Fruit fly (Drosophila melanogaster) whole organism, embryonic: ENCODE data around the gene Swip-1.
A peak's percentile ranks its signal among the peaks of the same experiment; 100 is the strongest.

ENCODE experiments used
- ATbp ChIP-seq: fragments of 200-800 bp; sonication (Bioruptor generic); optimal IDR thresholded peaks from 2 replicates; lab custom pipeline; 2017; ENCODE audit warnings: missing biosample characterization, mild to moderate bottlenecking, missing genetic modification characterization, missing genetic modification reagents
- Atf-2 ChIP-seq: fragments of 200-800 bp; sonication (Bioruptor generic); optimal IDR thresholded peaks from 2 replicates; lab custom pipeline; 2016; ENCODE audit warnings: missing biosample characterization, missing genetic modification characterization
- CG10565 ChIP-seq: fragments of 200-800 bp; sonication (Bioruptor generic); optimal IDR thresholded peaks from 3 replicates; lab custom pipeline; 2016; ENCODE audit warnings: missing biosample characterization, mild to moderate bottlenecking, missing genetic modification characterization
- CG12299 ChIP-seq: fragments of 200-800 bp; sonication (Bioruptor generic); optimal IDR thresholded peaks from 2 replicates; lab custom pipeline; 2018; ENCODE audit warnings: missing biosample characterization, mild to moderate bottlenecking, missing genetic modification characterization
- CG13123 ChIP-seq: fragments of 200-800 bp; sonication (Bioruptor generic); optimal IDR thresholded peaks from 2 replicates; lab custom pipeline; 2016; ENCODE audit warnings: missing biosample characterization, missing genetic modification characterization
- CG13894 ChIP-seq: fragments of 200-800 bp; sonication (Bioruptor generic); optimal IDR thresholded peaks from 3 replicates; lab custom pipeline; 2018; ENCODE audit warnings: missing biosample characterization, mild to moderate bottlenecking, missing genetic modification characterization, moderate library complexity
- CG15514 ChIP-seq: fragments of 200-800 bp; sonication (Bioruptor generic); optimal IDR thresholded peaks from 3 replicates; lab custom pipeline; 2017; ENCODE audit warnings: missing biosample characterization, missing genetic modification characterization, mild to moderate bottlenecking, moderate library complexity, missing genetic modification reagents
- CG1603 ChIP-seq: fragments of 200-800 bp; sonication (Bioruptor generic); optimal IDR thresholded peaks from 2 replicates; lab custom pipeline; 2019; ENCODE audit warnings: missing biosample characterization, mild to moderate bottlenecking, missing genetic modification characterization, moderate library complexity
- CG16813 ChIP-seq: fragments of 200-800 bp; sonication (Bioruptor generic); IDR thresholded peaks from 3 replicates; pipeline ENCODE4 v1.3.6; 2022; ENCODE audit warnings: missing biosample characterization, missing genetic modification characterization; ENCODE audit not compliant: partially characterized antibody
- CG17829 ChIP-seq: fragments of 200-800 bp; optimal IDR thresholded peaks from 2 replicates; lab custom pipeline; 2019; ENCODE audit warnings: missing biosample characterization, mild to moderate bottlenecking, missing genetic modification characterization, moderate library complexity
- CG17912 ChIP-seq: fragments of 200-800 bp; sonication (Bioruptor generic); optimal IDR thresholded peaks from 2 replicates; lab custom pipeline; 2018; ENCODE audit warnings: missing biosample characterization, mild to moderate bottlenecking, missing genetic modification characterization
- CG2120 ChIP-seq: fragments of 200-800 bp; sonication (Bioruptor generic); optimal IDR thresholded peaks from 3 replicates; lab custom pipeline; 2016; ENCODE audit warnings: missing biosample characterization, missing genetic modification characterization
- CG3163 ChIP-seq: fragments of 200-800 bp; sonication (Bioruptor generic); optimal IDR thresholded peaks from 3 replicates; lab custom pipeline; 2016; ENCODE audit warnings: missing biosample characterization, missing genetic modification characterization
- CG7963 ChIP-seq: fragments of 200-800 bp; sonication (Bioruptor generic); IDR thresholded peaks from 3 replicates; pipeline ENCODE4 v1.3.6; 2022; ENCODE audit warnings: missing biosample characterization, missing genetic modification characterization; ENCODE audit not compliant: partially characterized antibody
- CG8388 ChIP-seq: fragments of 200-800 bp; sonication (Bioruptor generic); optimal IDR thresholded peaks from 2 replicates; lab custom pipeline; 2019; ENCODE audit warnings: missing biosample characterization, mild to moderate bottlenecking, missing genetic modification characterization, moderate library complexity
- CG9932 ChIP-seq: fragments of 200-800 bp; sonication (Bioruptor generic); IDR thresholded peaks from 2 replicates; pipeline ENCODE4 v1.3.6; 2022; ENCODE audit warnings: missing biosample characterization, missing genetic modification characterization
- Dll ChIP-seq: fragments of 200-800 bp; sonication (Bioruptor generic); IDR thresholded peaks from 4 replicates; pipeline ENCODE4 v1.3.6; 2022; ENCODE audit warnings: missing biosample characterization, missing genetic modification characterization; ENCODE audit not compliant: partially characterized antibody
- Dp ChIP-seq: fragments of 200-800 bp; sonication (Bioruptor generic); optimal IDR thresholded peaks from 2 replicates; lab custom pipeline; 2018; ENCODE audit warnings: missing biosample characterization, mild to moderate bottlenecking, missing genetic modification characterization, moderate library complexity
- Dref ChIP-seq: fragments of 200-800 bp; sonication (Bioruptor generic); IDR thresholded peaks from 2 replicates; pipeline ENCODE4 v1.3.6; 2022; ENCODE audit warnings: missing biosample characterization, missing genetic modification characterization
- E2f2 ChIP-seq: fragments of 200-800 bp; sonication (Bioruptor generic); IDR thresholded peaks from 2 replicates; pipeline ENCODE4 v1.3.6; 2022; ENCODE audit warnings: missing biosample characterization, missing genetic modification characterization
- Ets97D ChIP-seq: fragments of 200-800 bp; sonication (Bioruptor generic); optimal IDR thresholded peaks from 3 replicates; lab custom pipeline; 2016; ENCODE audit warnings: missing biosample characterization, missing genetic modification characterization
- Fer3 ChIP-seq: fragments of 200-800 bp; sonication (Bioruptor generic); optimal IDR thresholded peaks from 2 replicates; lab custom pipeline; 2018; ENCODE audit warnings: missing biosample characterization, mild to moderate bottlenecking, missing genetic modification characterization, moderate library complexity
- HLHmδ ChIP-seq: fragments of 200-800 bp; sonication (Bioruptor generic); optimal IDR thresholded peaks from 2 replicates; lab custom pipeline; 2018; ENCODE audit warnings: missing biosample characterization, mild to moderate bottlenecking, missing genetic modification characterization, moderate library complexity
- HmgD ChIP-seq: fragments of 200-800 bp; sonication (Bioruptor generic); optimal IDR thresholded peaks from 3 replicates; lab custom pipeline; 2016; ENCODE audit warnings: missing biosample characterization, missing genetic modification characterization
- Hr3 ChIP-seq: fragments of 200-800 bp; sonication (Bioruptor generic); optimal IDR thresholded peaks from 3 replicates; lab custom pipeline; 2016; ENCODE audit warnings: missing biosample characterization, missing genetic modification characterization
- MESR4 ChIP-seq: fragments of 200-800 bp; sonication (Bioruptor generic); optimal IDR thresholded peaks from 2 replicates; lab custom pipeline; 2018; ENCODE audit warnings: missing biosample characterization, mild to moderate bottlenecking, missing genetic modification characterization, moderate library complexity
- Max ChIP-seq: fragments of 200-800 bp; sonication (Bioruptor generic); optimal IDR thresholded peaks from 2 replicates; lab custom pipeline; 2016; ENCODE audit warnings: missing biosample characterization, mild to moderate bottlenecking, missing genetic modification characterization
- Pdp1 ChIP-seq, 2 experiments: fragments of 200-800 bp; sonication (Bioruptor generic); optimal IDR thresholded peaks; 3 replicates each; lab custom pipeline; 2016; ENCODE audit warnings: missing biosample characterization in 2 of 2, missing genetic modification characterization in 2 of 2, mild to moderate bottlenecking in 1 of 2, moderate library complexity in 1 of 2
- Sry-β ChIP-seq: fragments of 200-800 bp; sonication (Bioruptor generic); optimal IDR thresholded peaks from 2 replicates; lab custom pipeline; 2018; ENCODE audit warnings: missing biosample characterization, mild to moderate bottlenecking, missing genetic modification characterization, moderate library complexity
- amos ChIP-seq: fragments of 200-800 bp; sonication (Bioruptor generic); IDR thresholded peaks from 2 replicates; pipeline ENCODE4 v1.3.6; 2022; ENCODE audit warnings: missing biosample characterization, missing genetic modification characterization; ENCODE audit not compliant: partially characterized antibody
- ato ChIP-seq: fragments of 200-800 bp; sonication (Bioruptor generic); IDR thresholded peaks from 2 replicates; pipeline ENCODE4 v1.3.6; 2022; ENCODE audit warnings: missing biosample characterization, missing genetic modification characterization; ENCODE audit not compliant: partially characterized antibody
- chm ChIP-seq: fragments of 200-800 bp; sonication (Bioruptor generic); IDR thresholded peaks from 2 replicates; pipeline ENCODE4 v1.3.6; 2022; ENCODE audit warnings: missing biosample characterization, missing genetic modification characterization
- ewg ChIP-seq: fragments of 200-800 bp; sonication (Bioruptor generic); optimal IDR thresholded peaks from 3 replicates; lab custom pipeline; 2017; ENCODE audit warnings: mild to moderate bottlenecking, missing biosample characterization, missing genetic modification reagents, missing genetic modification characterization
- eyg ChIP-seq: fragments of 200-800 bp; sonication (Bioruptor generic); optimal IDR thresholded peaks from 3 replicates; lab custom pipeline; 2016; ENCODE audit warnings: missing biosample characterization, missing genetic modification characterization
- gcm ChIP-seq: fragments of 200-800 bp; sonication (Bioruptor generic); optimal IDR thresholded peaks from 2 replicates; lab custom pipeline; 2019; ENCODE audit warnings: missing biosample characterization, mild to moderate bottlenecking, missing genetic modification characterization, moderate library complexity
- gsb-n ChIP-seq: fragments of 200-800 bp; sonication (Bioruptor generic); optimal IDR thresholded peaks from 3 replicates; lab custom pipeline; 2018; ENCODE audit warnings: missing biosample characterization, mild to moderate bottlenecking, missing genetic modification characterization
- ham ChIP-seq: fragments of 200-800 bp; sonication (Bioruptor generic); IDR thresholded peaks from 2 replicates; pipeline ENCODE4 v1.3.6; 2022; ENCODE audit warnings: missing biosample characterization, missing genetic modification characterization
- hbn ChIP-seq: fragments of 200-800 bp; sonication (Bioruptor generic); IDR thresholded peaks from 2 replicates; pipeline ENCODE4 v1.3.6; 2022; ENCODE audit warnings: missing biosample characterization, missing genetic modification characterization; ENCODE audit not compliant: partially characterized antibody
- knrl ChIP-seq: fragments of 200-800 bp; sonication (Bioruptor generic); IDR thresholded peaks from 3 replicates; pipeline ENCODE4 v1.3.6; 2022; ENCODE audit warnings: missing biosample characterization, missing genetic modification characterization; ENCODE audit not compliant: partially characterized antibody
- nmo ChIP-seq: fragments of 200-800 bp; sonication (Bioruptor generic); optimal IDR thresholded peaks from 2 replicates; lab custom pipeline; 2018; ENCODE audit warnings: missing biosample characterization, mild to moderate bottlenecking, missing genetic modification characterization, moderate library complexity
- psq ChIP-seq: fragments of 200-800 bp; sonication (Bioruptor generic); optimal IDR thresholded peaks from 2 replicates; lab custom pipeline; 2017; ENCODE audit warnings: missing biosample characterization, missing genetic modification characterization
- pzg ChIP-seq: fragments of 200-800 bp; sonication (Bioruptor generic); optimal IDR thresholded peaks from 3 replicates; lab custom pipeline; 2018; ENCODE audit warnings: missing biosample characterization, mild to moderate bottlenecking, missing genetic modification characterization, moderate library complexity
- row ChIP-seq: fragments of 200-800 bp; sonication (Bioruptor generic); IDR thresholded peaks from 3 replicates; pipeline ENCODE4 v1.3.6; 2022; ENCODE audit warnings: missing biosample characterization, missing genetic modification characterization
- sens ChIP-seq: fragments of 200-800 bp; sonication (Bioruptor generic); peaks from one replicate; lab custom pipeline; 2016; ENCODE audit warnings: missing biosample characterization, missing genetic modification characterization
- stwl ChIP-seq: fragments of 200-800 bp; sonication (Bioruptor generic); optimal IDR thresholded peaks from 3 replicates; lab custom pipeline; 2018; ENCODE audit warnings: missing biosample characterization, mild to moderate bottlenecking, missing genetic modification characterization, moderate library complexity
- tna ChIP-seq: fragments of 200-800 bp; sonication (Bioruptor generic); IDR thresholded peaks from 2 replicates; pipeline ENCODE4 v1.3.6; 2022; ENCODE audit warnings: missing biosample characterization, missing genetic modification characterization; ENCODE audit not compliant: partially characterized antibody
- toy ChIP-seq: fragments of 200-800 bp; sonication (Bioruptor generic); IDR thresholded peaks from 2 replicates; pipeline ENCODE4 v1.3.6; 2022; ENCODE audit warnings: missing biosample characterization, missing genetic modification characterization
- ttk ChIP-seq: fragments of 200-800 bp; sonication (Bioruptor generic); IDR thresholded peaks from 2 replicates; pipeline ENCODE4 v2.1.2; 2022; ENCODE audit warnings: missing biosample characterization, missing genetic modification characterization
- vvl ChIP-seq: fragments of 200-800 bp; sonication (Bioruptor generic); IDR thresholded peaks from 2 replicates; pipeline ENCODE4 v1.3.6; 2022; ENCODE audit warnings: missing biosample characterization, missing genetic modification characterization
- zen2 ChIP-seq: fragments of 200-800 bp; sonication (Bioruptor generic); IDR thresholded peaks from 3 replicates; pipeline ENCODE4 v1.3.6; 2022; ENCODE audit warnings: missing biosample characterization, missing genetic modification characterization; ENCODE audit not compliant: partially characterized antibody

The Swip-1 gene

DNA sequence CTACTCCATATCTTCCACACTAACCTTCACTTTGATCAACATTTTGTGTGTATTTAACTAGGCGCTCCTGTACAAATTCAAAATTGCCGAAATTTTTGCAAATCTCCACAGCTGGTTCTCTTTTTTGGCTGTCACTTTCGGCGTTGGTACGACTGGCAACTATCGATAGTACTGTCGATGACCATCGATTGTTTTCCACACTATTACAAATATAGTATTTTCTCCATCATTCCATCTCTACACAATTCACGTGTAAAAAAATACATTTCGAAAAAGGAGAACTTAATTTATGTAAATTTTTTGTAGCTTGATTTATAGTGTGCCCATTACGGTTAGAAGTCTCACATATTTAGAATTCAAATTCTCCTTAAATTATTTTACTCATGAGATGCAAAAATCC is 35.4 kb downstream of the Swip-1 start, which contains the start of gene Nedd8 (continued):
- TF ChIP-seq Dref (peak; percentile 91), Sry-β (no peak), vvl (GFP tag; lab: Robert Waterston, UW) (peak; percentile 86), zen2 (GFP tag; lab: Robert Waterston, UW) (peak; percentile 81), CG16813 (GFP tag; lab: Robert Waterston, UW) (peak; percentile 83), CG2120 (peak; percentile 46), CG3163 (GFP tag; lab: Kevin White, UChicago) (peak; percentile 54), CG13894 (tag; lab: Kevin White, UChicago) (peak; percentile 30), pzg (GFP tag; lab: Kevin White, UChicago) (peak; percentile 83), ham (no peak), CG8388 (no peak), Pdp1 (GFP tag; optimal IDR thresholded peaks at IDR 0.05; lab: Kevin White, UChicago) (peak in 1 of 2 experiments; percentile 13), chm (GFP tag; lab: Robert Waterston, UW) (no peak), ATbp (GFP tag; lab: Kevin White, UChicago) (no peak), gcm (GFP tag; lab: Kevin White, UChicago) (no peak), psq (GFP tag; lab: Kevin White, UChicago) (no peak), Dll (GFP tag; lab: Robert Waterston, UW) (peak; percentile 92), Dp (peak; percentile 70), amos (GFP tag; lab: Robert Waterston, UW) (peak; percentile 93), ato (peak; percentile 70), stwl (tag; lab: Kevin White, UChicago) (peak; percentile 89), CG17912 (GFP tag; lab: Kevin White, UChicago) (no peak), Hr3 (GFP tag; lab: Kevin White, UChicago) (no peak), CG15514 (GFP tag; lab: Kevin White, UChicago) (peak; percentile 91), CG7963 (GFP tag; lab: Robert Waterston, UW) (peak; percentile 68; the same call in 2 of the 3 replicates), Atf-2 (GFP tag; lab: Kevin White, UChicago) (no peak), toy (GFP tag; lab: Robert Waterston, UW) (no peak), sens (GFP tag; lab: Kevin White, UChicago) (peak; percentile 83), CG1603 (tag; lab: Kevin White, UChicago) (peak; percentile 68), CG12299 (no peak), HmgD (peak; percentile 27), CG17829 (tag; lab: Kevin White, UChicago) (peak; percentile 39), MESR4 (GFP tag; lab: Kevin White, UChicago) (peak; percentile 63), gsb-n (no peak), CG9932 (peak; percentile 30; the same call in 1 of the 2 replicates), Fer3 (tag; lab: Kevin White, UChicago) (no peak), HLHmδ (no peak), eyg (GFP tag; lab: Kevin White, UChicago) (no peak), nmo (peak; percentile 4), E2f2 (peak; percentile 76), hbn (peak; percentile 90), CG13123 (GFP tag; lab: Kevin White, UChicago) (no peak), tna (GFP tag; lab: Robert Waterston, UW) (peak; percentile 69), Ets97D (GFP tag; lab: Kevin White, UChicago) (peak; percentile 83), ttk (GFP tag; lab: Robert Waterston, UW) (no peak), Max (GFP tag; lab: Kevin White, UChicago) (no peak), knrl (GFP tag; lab: Robert Waterston, UW) (peak; percentile 86), CG10565 (GFP tag; lab: Kevin White, UChicago) (no peak), row (GFP tag; lab: Robert Waterston, UW) (peak; percentile 42; the same call in 2 of the 3 replicates), ewg (no peak)
